Fruit fly (Drosophila melanogaster) whole organism: ENCODE data around the gene CG4770.

ENCODE experiments used
- Dll ChIP-seq: fragments of >200 bp; optimal IDR thresholded peaks from 2 replicates; lab custom pipeline; 2017
- EcR ChIP-seq, 2 experiments: fragments of >200 bp; optimal IDR thresholded peaks; 2 replicates each; lab custom pipeline; 2017; ENCODE audit warnings: missing biosample characterization in 2 of 2, missing genetic modification characterization in 2 of 2, missing genetic modification reagents in 2 of 2
- pan ChIP-seq: fragments of >200 bp; optimal IDR thresholded peaks from 2 replicates; lab custom pipeline; 2017
- psq ChIP-seq: fragments of >200 bp; optimal IDR thresholded peaks from 2 replicates; lab custom pipeline; 2017
- usp ChIP-seq: fragments of >200 bp; optimal IDR thresholded peaks from 2 replicates; lab custom pipeline; 2017; ENCODE audit warnings: missing biosample characterization, missing genetic modification characterization, mixed read lengths

- TF ChIP-seq psq (lab: Kevin White, UChicago) (no peak), usp (no peak), Dll (no peak), EcR (GFP tag; optimal IDR thresholded peaks at IDR 0.05; lab: Kevin White, UChicago) (no peak), pan (lab: Kevin White, UChicago) (no peak)
Observed at dm6 chr3R:19880431-19880939, 37.8 kb upstream of the CG4770 start.
